Worm (Caenorhabditis elegans) whole organism, young adult: ENCODE data around the gene Y7A9D.1.
A peak's percentile ranks its signal among the peaks of the same experiment; 100 is the strongest.

Experiments used
- C06A6.2 ChIP-seq: fragments of 200-800 bp; sonication (Bioruptor generic); conservative IDR thresholded peaks from 2 replicates; pipeline ENCODE4 v1.3.6; 2022; ENCODE audit warnings: missing genetic modification characterization, missing compliant biosample characterization
- F23B12.7 ChIP-seq: sonication (generic microtip); optimal IDR thresholded peaks from 2 replicates; lab custom pipeline; 2017; ENCODE audit warnings: missing genetic modification characterization, mild to moderate bottlenecking, missing compliant biosample characterization, antibody characterized with exemption, moderate library complexity; ENCODE audit not compliant: insufficient read depth
- F33H1.4 ChIP-seq: fragments of 200-800 bp; sonication (Bioruptor generic); IDR thresholded peaks from 2 replicates; pipeline ENCODE4 v1.3.6; 2022; ENCODE audit warnings: missing genetic modification reagents, missing genetic modification characterization, missing compliant biosample characterization
- F39B2.1 ChIP-seq: fragments of 200-800 bp; sonication (Bioruptor generic); IDR thresholded peaks from 2 replicates; pipeline ENCODE4 v1.3.6; 2022; ENCODE audit warnings: missing genetic modification reagents, missing genetic modification characterization, missing compliant biosample characterization
- F49E8.2 ChIP-seq: sonication (generic microtip); optimal IDR thresholded peaks from 3 replicates; lab custom pipeline; 2017; ENCODE audit warnings: missing genetic modification characterization, mild to moderate bottlenecking, missing compliant biosample characterization, antibody characterized with exemption, moderate library complexity; ENCODE audit not compliant: insufficient read depth
- F52B5.7 ChIP-seq: sonication (generic microtip); optimal IDR thresholded peaks from 2 replicates; lab custom pipeline; 2016; ENCODE audit warnings: mild to moderate bottlenecking, missing genetic modification characterization, missing compliant biosample characterization
- Y53G8AR.9 ChIP-seq: fragments of 200-800 bp; sonication (Bioruptor generic); conservative IDR thresholded peaks from 2 replicates; pipeline ENCODE4 v1.3.6; 2022; ENCODE audit warnings: missing genetic modification reagents, missing genetic modification characterization, missing compliant biosample characterization
- Y56A3A.18 ChIP-seq: fragments of 200-800 bp; sonication (Bioruptor generic); IDR thresholded peaks from 2 replicates; pipeline ENCODE4 v1.3.6; 2022; ENCODE audit warnings: missing genetic modification reagents, missing genetic modification characterization, missing compliant biosample characterization
- ZK185.1 ChIP-seq: sonication (generic microtip); optimal IDR thresholded peaks from 2 replicates; lab custom pipeline; 2016; ENCODE audit warnings: mild to moderate bottlenecking, missing genetic modification characterization, missing compliant biosample characterization; ENCODE audit not compliant: poor library complexity, severe bottlenecking
- akir-1 ChIP-seq: fragments of 200-800 bp; sonication (Bioruptor generic); optimal IDR thresholded peaks from 2 replicates; lab custom pipeline; 2018; ENCODE audit warnings: mild to moderate bottlenecking, missing genetic modification characterization, moderate library complexity, missing compliant biosample characterization
- ama-1 ChIP-seq, 3 experiments: fragments of 150-350 bp in 1 of 3; sonication (generic microtip) in 2 of 3; optimal IDR thresholded peaks; 2 replicates each; lab custom pipeline; 2014 to 2018; ENCODE audit warnings: missing biosample characterization in 2 of 3, missing genetic modification characterization in 2 of 3, missing genetic modification reagents in 2 of 3
- aptf-3 ChIP-seq: fragments of 200-800 bp; sonication (Bioruptor generic); IDR thresholded peaks from 2 replicates; pipeline ENCODE4 v1.3.6; 2022; ENCODE audit warnings: missing genetic modification characterization, missing compliant biosample characterization
- attf-3 ChIP-seq: fragments of 200-800 bp; sonication (Bioruptor generic); conservative IDR thresholded peaks from 2 replicates; pipeline ENCODE4 v1.3.6; 2022; ENCODE audit warnings: missing genetic modification reagents, missing genetic modification characterization, missing compliant biosample characterization
- attf-5 ChIP-seq: fragments of 200-800 bp; sonication (Bioruptor generic); optimal IDR thresholded peaks from 2 replicates; lab custom pipeline; 2018; ENCODE audit warnings: mild to moderate bottlenecking, missing genetic modification characterization, missing compliant biosample characterization
- attf-6 ChIP-seq: fragments of 200-800 bp; sonication (Bioruptor generic); IDR thresholded peaks from 2 replicates; pipeline ENCODE4 v1.3.6; 2022; ENCODE audit warnings: missing genetic modification reagents, missing genetic modification characterization, missing compliant biosample characterization
- cebp-2 ChIP-seq: fragments of 200-800 bp; sonication (Bioruptor generic); IDR thresholded peaks from 2 replicates; pipeline ENCODE4 v1.3.6; 2022; ENCODE audit warnings: missing genetic modification characterization, missing compliant biosample characterization
- ceh-58 ChIP-seq: fragments of 200-800 bp; sonication (Bioruptor generic); IDR thresholded peaks from 2 replicates; pipeline ENCODE4 v1.3.6; 2022; ENCODE audit warnings: missing genetic modification characterization, missing compliant biosample characterization
- ceh-79 ChIP-seq: sonication (generic microtip); optimal IDR thresholded peaks from 2 replicates; lab custom pipeline; 2017; ENCODE audit warnings: mild to moderate bottlenecking, missing genetic modification characterization, missing compliant biosample characterization
- dox-1 ChIP-seq: fragments of 200-800 bp; sonication (Bioruptor generic); IDR thresholded peaks from 2 replicates; pipeline ENCODE4 v1.3.6; 2022; ENCODE audit warnings: missing genetic modification reagents, missing genetic modification characterization, missing compliant biosample characterization
- efl-1 ChIP-seq: fragments of 150-350 bp; optimal IDR thresholded peaks from 2 replicates; lab custom pipeline; 2014; ENCODE audit warnings: missing biosample characterization, missing genetic modification reagents, missing genetic modification characterization
- fkh-3 ChIP-seq: sonication (generic microtip); optimal IDR thresholded peaks from 2 replicates; lab custom pipeline; 2016; ENCODE audit warnings: mild to moderate bottlenecking, missing genetic modification characterization, missing compliant biosample characterization
- gei-17 ChIP-seq: fragments of 200-800 bp; sonication (Bioruptor generic); optimal IDR thresholded peaks from 2 replicates; lab custom pipeline; 2018; ENCODE audit warnings: mild to moderate bottlenecking, missing genetic modification characterization, missing compliant biosample characterization
- him-1 ChIP-seq: sonication (generic microtip); optimal IDR thresholded peaks from 2 replicates; lab custom pipeline; 2016; ENCODE audit warnings: missing genotype, missing genetic modification reagents, missing genetic modification characterization, missing compliant biosample characterization
- hlh-26 ChIP-seq: fragments of 200-800 bp; sonication (Bioruptor generic); conservative IDR thresholded peaks from 2 replicates; pipeline ENCODE4 v1.3.6; 2022; ENCODE audit warnings: missing genetic modification reagents, missing genetic modification characterization, missing compliant biosample characterization
- hmg-1.2 ChIP-seq: fragments of 200-800 bp; sonication (Bioruptor generic); IDR thresholded peaks from 2 replicates; pipeline ENCODE4 v1.3.6; 2022; ENCODE audit warnings: missing genetic modification reagents, missing genetic modification characterization, missing compliant biosample characterization
- lin-26 ChIP-seq: fragments of 200-800 bp; sonication (Bioruptor generic); IDR thresholded peaks from 2 replicates; pipeline ENCODE4 v1.3.6; 2022; ENCODE audit warnings: missing genetic modification reagents, missing genetic modification characterization, missing compliant biosample characterization
- lin-35 ChIP-seq, 3 experiments: fragments of 150-350 bp in 2 of 3; sonication (generic microtip) in 1 of 3; optimal IDR thresholded peaks; 2 replicates each; lab custom pipeline; 2014 to 2018; ENCODE audit warnings: missing biosample characterization in 3 of 3, missing genetic modification characterization in 3 of 3, missing genetic modification reagents in 3 of 3
- lin-54 ChIP-seq: fragments of 200-800 bp; sonication (Bioruptor generic); optimal IDR thresholded peaks from 2 replicates; lab custom pipeline; 2018; ENCODE audit warnings: mild to moderate bottlenecking, missing genetic modification characterization, missing compliant biosample characterization
- lsl-1 ChIP-seq: fragments of 200-800 bp; sonication (Bioruptor generic); optimal IDR thresholded peaks from 2 replicates; lab custom pipeline; 2018; ENCODE audit warnings: mild to moderate bottlenecking, missing genetic modification characterization, moderate library complexity, missing compliant biosample characterization
- madf-3 ChIP-seq: fragments of 200-800 bp; sonication (Bioruptor generic); IDR thresholded peaks from 2 replicates; pipeline ENCODE4 v1.3.6; 2022; ENCODE audit warnings: missing genetic modification reagents, missing genetic modification characterization, missing compliant biosample characterization
- mes-4 ChIP-seq: sonication (generic microtip); optimal IDR thresholded peaks from 2 replicates; lab custom pipeline; 2016; ENCODE audit warnings: missing genotype, missing genetic modification characterization, missing compliant biosample characterization
- nfya-1 ChIP-seq: sonication (generic microtip); optimal IDR thresholded peaks from 2 replicates; lab custom pipeline; 2017; ENCODE audit warnings: antibody characterized with exemption, missing compliant biosample characterization, missing genetic modification characterization, borderline replicate concordance; ENCODE audit not compliant: insufficient read depth
- rec-8 ChIP-seq, 2 experiments: sonication (generic microtip); optimal IDR thresholded peaks; 2 replicates each; lab custom pipeline; 2016; ENCODE audit warnings: mild to moderate bottlenecking in 2 of 2, missing genetic modification characterization in 2 of 2, missing genetic modification reagents in 2 of 2, missing genotype in 2 of 2, missing biosample characterization in 1 of 2, missing compliant biosample characterization in 1 of 2, moderate library complexity in 1 of 2
- sdz-38 ChIP-seq: sonication (generic microtip); optimal IDR thresholded peaks from 2 replicates; lab custom pipeline; 2016; ENCODE audit warnings: missing genotype, missing genetic modification characterization, missing compliant biosample characterization
- snpc-4 ChIP-seq, 5 experiments: fragments of 150-350 bp in 1 of 5; sonication (generic microtip) in 4 of 5; optimal IDR thresholded peaks; 2 replicates each; lab custom pipeline; 2014 to 2018; ENCODE audit warnings: missing genetic modification characterization in 5 of 5, missing biosample characterization in 3 of 5, antibody characterized with exemption in 2 of 5, mild to moderate bottlenecking in 2 of 5, missing compliant biosample characterization in 2 of 5, missing genotype in 2 of 5, moderate library complexity in 2 of 5, missing genetic modification reagents in 1 of 5
- sptf-2 ChIP-seq: fragments of 200-800 bp; sonication (Bioruptor generic); optimal IDR thresholded peaks from 2 replicates; lab custom pipeline; 2018; ENCODE audit warnings: mild to moderate bottlenecking, missing genetic modification characterization, missing compliant biosample characterization
- tbp1 ChIP-seq: fragments of 200-800 bp; sonication (Bioruptor generic); optimal IDR thresholded peaks from 2 replicates; lab custom pipeline; 2018; ENCODE audit warnings: mild to moderate bottlenecking, missing genetic modification characterization, missing compliant biosample characterization
- tlf-1 ChIP-seq: fragments of 200-800 bp; sonication (Bioruptor generic); optimal IDR thresholded peaks from 2 replicates; lab custom pipeline; 2018; ENCODE audit warnings: mild to moderate bottlenecking, missing genetic modification characterization, missing compliant biosample characterization
- unc-130 ChIP-seq: sonication (generic microtip); optimal IDR thresholded peaks from 2 replicates; lab custom pipeline; 2016; ENCODE audit warnings: missing genetic modification reagents, missing genetic modification characterization, missing compliant biosample characterization
- ztf-25 ChIP-seq: fragments of 200-800 bp; sonication (Bioruptor generic); IDR thresholded peaks from 2 replicates; pipeline ENCODE4 v1.3.6; 2022; ENCODE audit warnings: missing genetic modification reagents, missing genetic modification characterization, missing compliant biosample characterization
- ztf-26 ChIP-seq: sonication (generic microtip); optimal IDR thresholded peaks from 2 replicates; lab custom pipeline; 2017; ENCODE audit warnings: missing genetic modification characterization, missing compliant biosample characterization
- ztf-6 ChIP-seq: fragments of 200-800 bp; sonication (Bioruptor generic); IDR thresholded peaks from 2 replicates; pipeline ENCODE4 v1.3.6; 2022; ENCODE audit warnings: missing genetic modification reagents, missing genetic modification characterization, missing compliant biosample characterization

Gene Y7A9D.1

ce11 chrIV:16401428-16401827, 19.4 kb upstream of the Y7A9D.1 start:
- TF ChIP-seq nfya-1, result no peak
- TF ChIP-seq efl-1 (GFP tag; lab: Kevin White, UChicago), result peak; percentile 77
- no peak for TF ChIP-seq rec-8 (tag; optimal IDR thresholded peaks at IDR 0.05; lab: Kevin White, UChicago)
- TF ChIP-seq hmg-1.2 (GFP tag; lab: Robert Waterston, UW), result no peak
- no peak for TF ChIP-seq tbp1 (GFP tag; lab: Kevin White, UChicago)
- no peak for TF ChIP-seq him-1 (tag; lab: Kevin White, UChicago)
- no peak for TF ChIP-seq lin-35 (GFP tag; optimal IDR thresholded peaks at IDR 0.05; lab: Kevin White, UChicago)
- TF ChIP-seq F49E8.2 (tag; lab: Kevin White, UChicago), result no peak
- peak; percentile 8 for TF ChIP-seq lin-54 (GFP tag; lab: Kevin White, UChicago)
- no peak for TF ChIP-seq attf-3 (GFP tag; lab: Robert Waterston, UW)
- no peak for TF ChIP-seq ztf-25
- TF ChIP-seq F23B12.7 (tag; lab: Kevin White, UChicago), result no peak
- TF ChIP-seq attf-6, result 0 out of 2 replicates have a peak, but pooled peaks have one; percentile 41
- TF ChIP-seq aptf-3, result no peak
- no peak for TF ChIP-seq Y56A3A.18 (GFP tag; lab: Robert Waterston, UW)
- TF ChIP-seq lsl-1 (GFP tag; lab: Kevin White, UChicago), result peak; percentile 64
- TF ChIP-seq snpc-4 (GFP tag; optimal IDR thresholded peaks at IDR 0.05; lab: Kevin White, UChicago), result no peak
- peak in 2 of 4 experiments; percentile 4 to 47 for TF ChIP-seq snpc-4 (tag; optimal IDR thresholded peaks at IDR 0.05; lab: Kevin White, UChicago)

- TF ChIP-seq cebp-2 (GFP tag; lab: Robert Waterston, UW) (no peak), rec-8 (tag; optimal IDR thresholded peaks at IDR 0.05; lab: Kevin White, UChicago) (peak; percentile 75 to 84), fkh-3 (tag; lab: Kevin White, UChicago) (no peak), F33H1.4 (GFP tag; lab: Robert Waterston, UW) (0 out of 2 replicates have a peak, but pooled peaks have one; percentile 9), ZK185.1 (tag; lab: Kevin White, UChicago) (no peak), lin-54 (GFP tag; lab: Kevin White, UChicago) (peak; percentile 72), mes-4 (peak; percentile 46), tlf-1 (GFP tag; lab: Kevin White, UChicago) (no peak), Y53G8AR.9 (no peak), ztf-6 (GFP tag; lab: Robert Waterston, UW) (no peak), lin-26 (GFP tag; lab: Robert Waterston, UW) (peak; percentile 95), madf-3 (GFP tag; lab: Robert Waterston, UW) (no peak), hmg-1.2 (GFP tag; lab: Robert Waterston, UW) (peak; percentile 75), F52B5.7 (peak; percentile 48), gei-17 (no peak), ceh-79 (tag; lab: Kevin White, UChicago) (peak; percentile 43), aptf-3 (0 out of 2 replicates have a peak, but pooled peaks have one; percentile 54), attf-3 (GFP tag; lab: Robert Waterston, UW) (no peak), attf-5 (GFP tag; lab: Kevin White, UChicago) (peak; percentile 46), F39B2.1 (GFP tag; lab: Robert Waterston, UW) (no peak), ama-1 (optimal IDR thresholded peaks at IDR 0.05; lab: Kevin White, UChicago) (no peak), ama-1 (GFP tag; optimal IDR thresholded peaks at IDR 0.05; lab: Kevin White, UChicago) (peak; percentile 72 to 83), hlh-26 (GFP tag; lab: Robert Waterston, UW) (no peak), dox-1 (GFP tag; lab: Robert Waterston, UW) (peak; percentile 79), ztf-26 (tag; lab: Kevin White, UChicago) (peak; percentile 5), unc-130 (peak; percentile 61), ceh-58 (GFP tag; lab: Robert Waterston, UW) (no peak), sdz-38 (tag; lab: Kevin White, UChicago) (no peak), akir-1 (GFP tag; lab: Kevin White, UChicago) (no peak), C06A6.2 (GFP tag; lab: Robert Waterston, UW) (no peak), him-1 (tag; lab: Kevin White, UChicago) (peak; percentile 44), sptf-2 (GFP tag; lab: Kevin White, UChicago) (no peak)
Measured at ce11 chrIV:16400412-16401381, 18.7 kb upstream of the Y7A9D.1 start.
